Worm (Caenorhabditis elegans) whole organism, L4/young adult: ENCODE data around the gene gtap-2.

Experiments used
- W03F9.2 ChIP-seq: fragments of 150-350 bp; optimal IDR thresholded peaks from 2 replicates; lab custom pipeline; 2014; ENCODE audit warnings: missing biosample characterization, missing genetic modification characterization
- dao-5 ChIP-seq: sonication (generic microtip); optimal IDR thresholded peaks from 2 replicates; lab custom pipeline; 2016; ENCODE audit warnings: missing genotype, missing genetic modification characterization, moderate library complexity, missing compliant biosample characterization
- him-1 ChIP-seq: sonication (generic microtip); optimal IDR thresholded peaks from 2 replicates; lab custom pipeline; 2016; ENCODE audit warnings: missing genotype, missing genetic modification reagents, missing genetic modification characterization, missing compliant biosample characterization

gtap-2 gene

DNA sequence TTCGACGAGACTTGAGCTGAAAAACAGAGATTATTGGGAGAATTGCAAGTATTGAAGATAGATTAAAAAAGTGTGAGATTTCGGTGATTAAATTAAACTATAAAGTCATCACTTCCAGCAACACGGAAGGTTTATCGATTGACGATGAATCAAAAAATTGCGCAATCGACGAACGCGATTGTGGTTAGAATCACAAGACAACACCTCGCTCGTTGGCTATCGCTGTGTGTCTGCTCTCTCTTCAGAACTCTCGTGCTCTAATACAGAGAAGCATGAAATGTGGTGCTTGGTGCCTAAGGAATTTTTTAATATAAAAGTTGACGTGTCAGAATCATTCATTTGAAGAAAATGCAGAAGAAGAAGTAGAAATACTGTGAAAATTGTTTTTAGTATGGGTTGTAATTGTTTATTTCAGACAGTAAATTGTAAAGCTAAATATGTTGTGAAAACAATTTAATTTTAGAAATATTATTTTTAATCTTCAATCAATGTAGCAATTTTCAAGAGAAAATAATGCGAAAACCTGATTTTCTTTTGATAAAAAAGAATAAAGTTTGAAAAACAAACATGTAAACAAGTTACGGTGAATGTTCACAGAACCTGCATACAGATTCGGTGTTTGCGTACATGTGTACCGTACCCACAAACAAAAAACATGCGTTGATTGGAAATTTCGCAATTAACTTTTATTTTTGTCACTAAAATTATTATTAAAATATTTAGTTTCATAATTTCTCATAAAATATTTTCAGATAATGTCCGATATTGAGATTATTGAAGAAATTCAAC lies 19.0 kb downstream of the gtap-2 start, which contains the start of the genes ZK632.10 and ZK632.11:
TSS of gene ZK632.10 (minus strand) at position 560 of the 789 bp plus-strand sequence.
TSS of gene ZK632.11 (plus strand) at position 753 of the 789 bp plus-strand sequence.
- TF ChIP-seq W03F9.2 (tag; lab: Kevin White, UChicago) (peak; percentile 85), him-1 (tag; lab: Kevin White, UChicago) (no peak)

DNA sequence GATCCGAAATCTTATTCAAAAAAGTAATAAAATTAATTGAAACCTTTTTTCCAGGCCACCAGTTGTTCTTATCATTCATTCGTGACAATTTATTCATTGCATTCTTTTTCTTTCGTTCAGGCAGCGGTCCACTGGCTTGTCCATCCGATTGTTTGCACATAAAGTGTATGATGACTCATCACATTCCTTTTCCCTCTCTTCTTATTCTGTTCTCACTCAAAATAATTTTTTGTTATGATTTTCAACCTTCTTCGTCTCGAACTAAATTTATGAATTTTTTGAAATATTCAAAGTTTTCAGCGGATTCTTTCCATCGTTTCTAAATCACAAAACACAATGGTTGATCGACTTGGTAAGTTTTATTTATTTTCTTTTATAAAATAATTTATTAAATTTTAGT lies 22.2 kb downstream of the gtap-2 start, which contains the start of gene ZK632.12:
TSS of gene ZK632.12 (plus strand) at position 301 of the 400 bp plus-strand sequence.
- no peak for TF ChIP-seq dao-5
- no peak for TF ChIP-seq W03F9.2 (tag; lab: Kevin White, UChicago)
- no peak for TF ChIP-seq him-1 (tag; lab: Kevin White, UChicago)

DNA sequence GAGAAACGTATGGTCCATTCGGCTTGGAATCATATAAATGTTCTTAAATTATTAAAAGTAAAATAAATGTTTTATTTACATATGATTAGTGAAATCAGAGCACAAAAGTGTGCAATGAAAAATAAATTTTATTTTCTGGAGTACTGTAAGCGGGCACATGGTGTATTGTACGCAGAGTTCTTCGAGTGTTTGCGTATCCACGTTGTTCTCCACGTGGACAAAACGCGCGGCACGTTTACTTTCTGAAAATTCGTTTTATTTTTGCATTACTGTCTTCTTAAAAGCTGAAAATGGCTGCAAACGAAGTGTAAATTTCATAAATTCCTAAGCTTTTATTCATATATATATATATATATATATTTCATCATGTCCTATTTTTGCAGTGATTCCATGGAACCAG lies 24.2 kb downstream of the gtap-2 start:
- TF ChIP-seq W03F9.2 (tag; lab: Kevin White, UChicago) (no peak), dao-5 (no peak), him-1 (tag; lab: Kevin White, UChicago) (no peak)

DNA sequence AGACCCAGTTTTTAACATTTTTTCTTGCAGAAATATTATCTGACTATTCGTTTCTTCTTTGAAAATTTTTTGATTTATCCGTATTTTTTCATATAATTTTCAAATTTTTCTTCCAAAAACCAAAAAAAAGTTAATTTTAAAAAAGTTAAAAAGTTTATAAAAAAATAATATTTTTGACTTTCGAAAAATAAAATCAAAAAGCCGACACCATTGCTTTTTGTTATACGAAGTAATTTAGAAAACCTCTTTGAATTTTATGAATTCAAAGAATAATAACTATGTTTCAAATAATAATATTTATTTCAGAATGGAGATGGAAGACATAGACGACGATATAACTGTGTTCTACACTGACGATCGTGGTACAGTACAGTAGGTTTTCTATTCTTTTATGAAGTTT lies 26.5 kb downstream of the gtap-2 start, which contains the start of gene K11H3.8:
TSS of gene K11H3.8 (plus strand) at position 301 of the 400 bp plus-strand sequence.
- TF ChIP-seq W03F9.2 (tag; lab: Kevin White, UChicago) (no peak), him-1 (tag; lab: Kevin White, UChicago) (no peak), dao-5 (no peak)

DNA sequence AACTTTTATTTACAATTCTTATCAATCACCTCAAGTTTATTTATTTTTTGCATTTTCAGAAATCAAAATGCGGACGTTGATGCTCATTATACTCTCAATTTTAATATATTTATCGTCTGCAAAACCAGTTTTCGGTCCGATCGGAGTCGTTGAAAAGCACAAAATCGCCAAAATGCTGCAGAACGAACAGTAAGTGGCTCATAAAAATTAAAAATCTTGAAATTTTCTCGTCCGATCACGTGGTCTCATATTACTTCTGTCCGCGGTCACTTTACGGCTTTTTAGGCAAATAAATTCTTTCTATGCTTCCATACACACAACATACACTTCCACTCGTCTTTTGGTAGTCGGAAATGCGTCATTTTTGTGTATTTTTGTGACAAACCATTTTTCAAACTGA lies 35.4 kb downstream of the gtap-2 start, which contains the start of gene K11H3.5:
TSS of gene K11H3.5 (plus strand) at position 54 of the 400 bp plus-strand sequence.
- TF ChIP-seq W03F9.2 (tag; lab: Kevin White, UChicago) (no peak), him-1 (tag; lab: Kevin White, UChicago) (no peak), dao-5 (no peak)

DNA sequence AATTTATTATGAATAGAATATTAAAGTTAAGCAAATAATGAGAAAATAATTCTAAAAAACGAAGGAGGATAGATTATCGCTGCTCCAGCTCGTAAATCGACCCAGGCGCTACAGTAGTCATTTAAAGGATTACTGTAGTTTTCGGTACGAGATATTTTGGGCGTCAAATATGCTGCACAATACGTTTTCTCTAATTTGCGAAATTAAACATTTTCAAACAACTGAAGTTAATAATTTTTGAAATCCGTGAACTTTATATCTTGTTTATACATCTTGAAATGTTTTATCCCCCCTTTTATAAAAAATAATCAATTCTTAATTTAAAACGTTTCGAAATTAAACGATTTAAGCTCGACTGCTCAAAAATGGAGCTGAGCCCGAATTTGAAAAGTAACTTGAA lies 37.7 kb downstream of the gtap-2 start, which contains the start of gene K11H3.2:
TSS of gene K11H3.2 (plus strand) at position 301 of the 400 bp plus-strand sequence.
- TF ChIP-seq W03F9.2 (tag; lab: Kevin White, UChicago) (no peak), him-1 (tag; lab: Kevin White, UChicago) (no peak), dao-5 (no peak)

DNA sequence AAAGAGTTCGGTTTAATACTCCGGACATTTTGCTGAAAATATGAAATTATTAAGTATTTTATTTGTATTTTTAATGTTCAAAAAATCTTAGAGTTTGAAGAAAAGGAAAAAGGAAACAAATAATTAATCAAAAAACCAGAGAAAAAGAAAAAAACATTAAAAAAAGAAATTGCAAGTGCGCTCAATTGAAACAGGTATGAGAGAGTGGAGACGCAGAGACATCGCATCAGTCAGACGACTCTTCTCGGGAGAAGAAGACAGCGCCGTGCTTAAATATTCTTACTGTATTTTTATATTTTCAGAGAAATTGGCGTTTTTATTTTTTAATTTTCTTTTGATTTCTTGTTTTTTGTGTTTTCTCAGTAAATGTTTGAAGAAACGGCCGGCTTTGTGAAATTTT lies 39.7 kb downstream of the gtap-2 start, which contains the start of gene mrpl-36:
TSS of gene mrpl-36 (minus strand) at position 34 of the 400 bp plus-strand sequence.
- TF ChIP-seq dao-5: no peak
- peak; percentile 69 for TF ChIP-seq W03F9.2 (tag; lab: Kevin White, UChicago)

DNA sequence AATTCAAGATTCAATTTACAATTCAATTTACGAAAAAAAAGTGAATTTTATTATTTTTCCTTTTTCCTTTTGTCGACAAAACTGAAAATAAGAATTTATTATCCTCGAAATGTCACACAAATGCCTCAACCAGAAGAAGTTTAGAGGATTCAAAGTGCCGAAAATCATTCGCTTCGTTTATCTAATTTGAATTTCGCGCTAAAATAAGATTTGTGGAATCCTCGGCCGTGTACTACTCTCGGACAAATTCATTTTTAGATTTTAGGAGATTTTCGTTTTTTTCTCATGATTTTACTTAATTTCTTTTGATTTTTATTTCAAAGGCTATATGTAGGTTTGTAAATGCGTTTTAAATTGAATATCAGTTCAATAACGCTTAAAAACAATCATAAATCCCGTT lies 40.3 kb downstream of the gtap-2 start:
- TF ChIP-seq W03F9.2 (tag; lab: Kevin White, UChicago): no peak

DNA sequence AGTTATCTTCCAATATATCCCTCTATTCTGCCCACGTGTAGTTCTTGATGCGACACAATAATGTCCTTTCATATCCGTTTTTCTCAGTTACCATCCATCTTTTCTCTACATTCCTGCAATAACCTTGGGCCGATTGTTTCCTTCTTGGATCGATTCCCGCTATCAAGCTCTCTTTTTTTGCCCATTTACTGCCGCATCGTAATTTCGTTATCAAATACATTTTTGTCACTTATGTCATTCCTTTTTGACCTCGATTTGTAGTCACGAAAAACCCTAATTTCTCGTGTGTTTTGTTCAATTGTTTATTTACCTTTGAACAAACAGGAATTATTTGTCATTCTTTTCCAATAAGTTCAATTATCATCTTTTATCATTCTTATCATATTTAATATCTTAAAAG lies 41.6 kb downstream of the gtap-2 start:
- TF ChIP-seq him-1 (tag; lab: Kevin White, UChicago): no peak
- TF ChIP-seq W03F9.2 (tag; lab: Kevin White, UChicago): no peak
- TF ChIP-seq dao-5: no peak

DNA sequence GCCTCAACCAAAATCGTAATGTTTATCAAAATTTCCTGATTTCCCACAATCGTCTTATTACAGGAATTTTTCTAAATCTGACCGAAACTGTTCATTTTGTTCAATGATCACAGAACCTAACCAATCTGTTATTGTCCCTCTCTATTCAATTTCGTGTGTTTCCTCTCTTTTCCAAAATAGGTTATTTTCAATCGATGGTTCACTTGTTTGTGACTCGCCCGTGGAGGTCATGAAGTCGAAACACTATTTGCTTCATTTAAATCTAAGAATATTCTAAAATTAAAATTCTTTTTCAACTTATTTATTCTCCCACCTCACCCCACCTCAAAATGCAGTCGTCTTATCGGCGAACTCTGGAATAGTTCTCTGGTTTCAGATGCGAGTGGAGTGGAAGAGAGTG lies 42.5 kb downstream of the gtap-2 start:
- TF ChIP-seq him-1 (tag; lab: Kevin White, UChicago): no peak
- no peak for TF ChIP-seq dao-5
- no peak for TF ChIP-seq W03F9.2 (tag; lab: Kevin White, UChicago)

DNA sequence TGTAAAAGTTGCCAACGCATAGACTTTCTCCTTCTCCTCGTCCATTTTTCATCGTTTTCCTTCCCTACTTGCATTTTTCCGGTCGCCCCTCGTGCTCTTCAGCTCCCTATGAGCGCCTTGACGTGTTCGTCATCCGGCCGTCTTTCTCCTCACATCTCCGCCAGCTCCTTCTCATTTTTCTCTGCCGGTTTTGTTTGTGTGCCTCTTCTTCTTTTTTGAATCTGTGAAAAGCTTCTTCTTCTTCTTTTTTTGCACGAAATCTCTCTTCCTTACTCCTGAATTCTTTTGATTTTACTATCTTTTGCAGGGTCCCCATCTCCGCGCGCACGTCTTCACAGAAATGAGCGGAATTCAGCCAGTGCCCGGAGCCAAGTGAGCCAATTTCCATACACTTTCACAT lies 43.2 kb downstream of the gtap-2 start, which contains the start of gene K11H3.3:
TSS of gene K11H3.3 (plus strand) at position 308 of the 400 bp plus-strand sequence.
- TF ChIP-seq W03F9.2 (tag; lab: Kevin White, UChicago): no peak
- TF ChIP-seq him-1 (tag; lab: Kevin White, UChicago): no peak
- TF ChIP-seq dao-5: no peak

DNA sequence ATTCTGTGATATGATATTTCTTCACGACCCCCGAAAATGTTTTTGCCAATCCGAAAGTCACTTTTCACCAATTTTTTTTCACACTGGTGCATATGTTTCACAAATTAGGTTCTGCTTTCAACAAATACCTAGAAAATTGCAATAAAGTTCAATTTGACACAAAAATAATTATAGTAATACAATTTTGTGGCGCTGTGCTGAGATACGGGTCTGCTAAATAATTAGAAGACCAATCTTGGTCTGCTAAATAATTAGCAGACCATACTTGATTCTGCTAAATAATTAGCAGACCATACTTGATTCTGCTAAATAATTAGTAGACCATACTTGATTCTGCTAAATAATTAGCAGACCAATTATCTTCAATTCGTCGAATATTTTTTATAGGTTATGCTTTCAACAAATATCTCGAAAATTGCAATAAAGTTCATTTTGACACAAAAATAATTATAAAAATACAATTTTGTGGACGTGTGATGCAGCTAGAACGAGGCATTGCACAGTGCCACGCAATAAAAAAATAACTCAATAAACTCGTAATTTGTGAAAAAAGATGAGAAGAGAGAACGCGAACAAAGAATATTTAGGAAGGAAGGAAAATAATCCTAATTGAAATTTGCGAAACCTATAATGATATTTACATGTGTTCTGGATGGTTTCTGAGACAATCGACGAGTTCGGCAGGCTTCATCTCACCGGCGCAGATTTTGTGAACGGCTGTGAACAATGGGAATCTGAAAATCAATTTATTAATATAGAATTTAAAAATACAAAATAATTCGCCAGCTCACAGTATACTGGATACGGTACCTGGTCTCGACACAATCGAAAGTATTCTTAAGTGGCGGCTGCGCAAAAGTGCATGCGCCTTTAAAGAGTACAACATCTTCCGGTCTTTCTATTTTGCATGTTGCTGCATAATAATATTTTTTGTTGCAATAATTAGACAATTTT lies 45.6 kb downstream of the gtap-2 start:
- TF ChIP-seq him-1 (tag; lab: Kevin White, UChicago) (no peak), dao-5 (no peak), W03F9.2 (tag; lab: Kevin White, UChicago) (no peak)

DNA sequence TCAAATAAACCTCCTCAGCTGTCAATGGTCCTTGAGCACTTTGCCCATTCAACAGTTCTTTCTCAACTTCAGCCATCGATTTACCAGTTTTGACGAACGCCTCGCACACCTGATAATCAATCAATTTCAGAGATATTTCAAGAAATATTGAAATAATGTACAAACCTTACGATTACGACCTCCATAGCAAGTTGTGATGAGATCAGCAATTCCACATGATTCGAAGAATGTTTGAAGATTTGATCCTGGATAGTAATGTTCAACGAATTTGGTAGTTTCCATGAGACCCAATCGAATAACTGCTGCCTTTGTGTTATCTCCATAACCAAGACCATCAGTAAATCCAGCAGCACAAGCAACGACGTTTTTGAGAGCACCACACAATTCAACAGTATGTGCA lies 46.6 kb downstream of the gtap-2 start:
- no peak for TF ChIP-seq dao-5
- TF ChIP-seq W03F9.2 (tag; lab: Kevin White, UChicago): no peak
- TF ChIP-seq him-1 (tag; lab: Kevin White, UChicago): no peak
